Worm (Caenorhabditis elegans) whole organism, L3 larva: ENCODE measurements around the gene F37B12.1.

Experiments used
- R02D3.7 ChIP-seq: fragments of 150-350 bp; optimal IDR thresholded peaks from 2 replicates; lab custom pipeline; 2014; ENCODE audit warnings: missing biosample characterization, missing genetic modification characterization
- ceh-16 ChIP-seq: sonication (generic microtip); optimal IDR thresholded peaks from 2 replicates; lab custom pipeline; 2017; ENCODE audit warnings: missing biosample characterization, missing genetic modification characterization
- elt-3 ChIP-seq, 3 experiments: fragments of 150-350 bp in 1 of 3; sonication (generic microtip) in 2 of 3; optimal IDR thresholded peaks; 2 replicates in 2 of 3; 4 replicates in 1 of 3; lab custom pipeline; 2014 to 2017; ENCODE audit warnings: missing biosample characterization in 3 of 3, missing genetic modification characterization in 3 of 3
- jun-1 ChIP-seq: fragments of 150-350 bp; optimal IDR thresholded peaks from 2 replicates; lab custom pipeline; 2014; ENCODE audit warnings: missing biosample characterization, missing genetic modification reagents, missing genetic modification characterization
- lin-15B ChIP-seq: fragments of 150-350 bp; optimal IDR thresholded peaks from 2 replicates; lab custom pipeline; 2014; ENCODE audit warnings: missing biosample characterization, missing genetic modification characterization
- mdl-1 ChIP-seq: fragments of 150-350 bp; optimal IDR thresholded peaks from 2 replicates; lab custom pipeline; 2014; ENCODE audit warnings: missing biosample characterization, missing genetic modification characterization
- nhr-12 ChIP-seq: fragments of 150-350 bp; optimal IDR thresholded peaks from 2 replicates; lab custom pipeline; 2014; ENCODE audit warnings: missing biosample characterization, missing genetic modification characterization
- nhr-25 ChIP-seq: sonication (generic microtip); optimal IDR thresholded peaks from 2 replicates; lab custom pipeline; 2017; ENCODE audit warnings: missing biosample characterization, missing genetic modification characterization
- nhr-28 ChIP-seq: fragments of 150-350 bp; optimal IDR thresholded peaks from 2 replicates; lab custom pipeline; 2014; ENCODE audit warnings: missing biosample characterization, missing genetic modification characterization
- pqm-1 ChIP-seq: fragments of 150-350 bp; optimal IDR thresholded peaks from 2 replicates; lab custom pipeline; 2017; ENCODE audit warnings: missing biosample characterization, missing genetic modification characterization, inconsistent platforms
- snpc-4 ChIP-seq: fragments of 150-350 bp; optimal IDR thresholded peaks from 2 replicates; lab custom pipeline; 2014; ENCODE audit warnings: missing biosample characterization, missing genetic modification characterization
- ztf-11 ChIP-seq: fragments of 150-350 bp; optimal IDR thresholded peaks from 2 replicates; lab custom pipeline; 2014; ENCODE audit warnings: missing biosample characterization, missing genetic modification characterization

ce11 chrII:9069836-9070235, 40.8 kb upstream of the F37B12.1 start:
- TF ChIP-seq mdl-1 (tag; lab: Kevin White, UChicago): no peak
- no peak for TF ChIP-seq ztf-11 (tag; lab: Kevin White, UChicago)
- no peak for TF ChIP-seq nhr-12
- no peak for TF ChIP-seq pqm-1 (tag; lab: Kevin White, UChicago)
- no peak for TF ChIP-seq jun-1 (tag; lab: Kevin White, UChicago)
- no peak for TF ChIP-seq R02D3.7 (tag; lab: Kevin White, UChicago)
- no peak for TF ChIP-seq snpc-4 (tag; lab: Kevin White, UChicago)
- TF ChIP-seq elt-3 (tag; optimal IDR thresholded peaks at IDR 0.05; lab: Kevin White, UChicago): no peak
- TF ChIP-seq lin-15B (tag; lab: Kevin White, UChicago): no peak
- no peak for TF ChIP-seq nhr-25 (tag; lab: Kevin White, UChicago)
- no peak for TF ChIP-seq nhr-28
- no peak for TF ChIP-seq ceh-16 (tag; lab: Kevin White, UChicago)
